Worm (Caenorhabditis elegans): Measurements from ENCODE around the gene F26F4.12.

DNA sequence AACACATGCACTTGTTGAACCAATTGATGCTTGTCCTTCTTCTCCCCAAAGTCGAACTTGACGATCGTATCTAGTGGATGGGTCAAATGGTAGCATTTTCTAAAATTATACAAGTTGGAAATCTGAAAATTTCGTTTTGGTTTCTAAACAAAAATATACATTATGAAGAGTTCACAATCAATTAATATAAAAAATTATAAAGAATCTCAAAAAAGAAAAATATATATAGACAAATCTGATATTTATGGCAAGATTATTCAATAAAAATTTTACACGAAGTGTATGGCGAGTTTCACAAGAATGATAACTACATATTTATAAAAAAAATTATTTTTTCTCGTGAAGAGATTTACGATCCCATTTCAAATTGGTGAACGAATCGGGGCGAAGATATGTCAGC lies 10.4 kb upstream of the F26F4.12 start, which contains the start of gene ula-1:
- TF ChIP-seq W03F9.2 (tag; optimal IDR thresholded peaks at IDR 0.05): no peak
- TF ChIP-seq him-1 (tag; optimal IDR thresholded peaks at IDR 0.05): no peak
